Fruit fly (Drosophila melanogaster) Kc167 (cell line): ENCODE results near the gene CG2983.

Source experiments
- Myc ChIP-seq: fragments of >200 bp; optimal IDR thresholded peaks from 2 replicates; lab custom pipeline; 2017; ENCODE audit warnings: missing external identifiers
- Sin3A ChIP-seq: fragments of >200 bp; optimal IDR thresholded peaks from 2 replicates; lab custom pipeline; 2018; ENCODE audit warnings: missing external identifiers
- h ChIP-seq: fragments of >200 bp; optimal IDR thresholded peaks from 3 replicates; lab custom pipeline; 2018; ENCODE audit warnings: missing external identifiers
- psq ChIP-seq: fragments of >200 bp; optimal IDR thresholded peaks from 2 replicates; lab custom pipeline; 2017; ENCODE audit warnings: missing external identifiers

DNA sequence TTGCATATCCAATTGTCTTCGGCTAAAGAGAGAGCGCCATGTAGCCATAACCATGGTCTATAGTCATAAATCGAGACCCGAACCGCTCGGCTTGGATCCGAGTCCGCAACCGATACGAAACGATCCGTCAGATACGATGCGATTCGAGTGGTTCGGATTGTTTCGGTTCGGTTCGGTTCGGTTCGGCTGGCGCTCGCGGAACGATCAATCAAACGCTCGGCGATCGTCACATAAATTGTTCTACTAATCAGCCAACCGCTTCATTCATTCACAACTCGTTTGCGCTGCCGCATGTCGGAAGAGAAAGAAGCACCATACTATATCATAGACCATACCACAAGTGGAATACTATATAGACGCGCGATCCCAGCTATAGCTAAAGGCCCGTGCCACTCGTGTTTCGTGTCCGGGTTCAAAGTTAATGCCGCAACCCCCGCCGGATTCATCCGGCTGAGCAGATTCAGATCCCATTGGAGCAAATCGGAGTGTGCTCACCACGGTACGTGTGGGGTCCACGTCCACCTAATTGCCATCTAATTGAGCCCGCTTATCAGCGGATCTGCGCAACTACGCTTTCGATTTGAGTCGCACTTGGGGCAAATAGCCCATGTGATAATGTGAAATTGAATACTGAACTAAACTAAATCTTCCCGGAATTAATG is 39.3 kb upstream of the CG2983 start:
- TF ChIP-seq h (lab: Kevin White, UChicago), result no peak
- TF ChIP-seq Sin3A (lab: Kevin White, UChicago), result no peak
- no peak for TF ChIP-seq psq (lab: Kevin White, UChicago)
- no peak for TF ChIP-seq Myc (lab: Kevin White, UChicago)
